Fruit fly (Drosophila melanogaster) whole organism, prepupa: ENCODE results near the gene CG11085.

ENCODE experiments used
- Blimp-1 ChIP-seq: fragments of 200-800 bp; sonication (Bioruptor generic); optimal IDR thresholded peaks from 3 replicates; lab custom pipeline; 2017; ENCODE audit warnings: missing biosample characterization, missing genetic modification characterization, mild to moderate bottlenecking, moderate library complexity, missing genetic modification reagents
- CG10669 ChIP-seq: fragments of 200-800 bp; sonication (Bioruptor generic); optimal IDR thresholded peaks from 3 replicates; lab custom pipeline; 2018; ENCODE audit warnings: missing biosample characterization, mild to moderate bottlenecking, missing genetic modification characterization, moderate library complexity
- CG6163 ChIP-seq: fragments of 200-800 bp; sonication (Bioruptor generic); IDR thresholded peaks from 3 replicates; pipeline ENCODE4 v1.3.6; 2022; ENCODE audit warnings: missing biosample characterization, missing genetic modification characterization
- CG8632 ChIP-seq: fragments of 200-800 bp; sonication (Bioruptor generic); optimal IDR thresholded peaks from 3 replicates; lab custom pipeline; 2016; ENCODE audit warnings: missing biosample characterization, missing genetic modification characterization
- Eip93F ChIP-seq: fragments of 200-800 bp; sonication (Bioruptor generic); optimal IDR thresholded peaks from 2 replicates; lab custom pipeline; 2016; ENCODE audit warnings: missing biosample characterization, mild to moderate bottlenecking, missing genetic modification characterization
- Lpt ChIP-seq: fragments of 200-800 bp; sonication (Bioruptor generic); optimal IDR thresholded peaks from 3 replicates; lab custom pipeline; 2016; ENCODE audit warnings: missing biosample characterization, missing genetic modification characterization
- OdsH ChIP-seq: fragments of 200-800 bp; sonication (Bioruptor generic); optimal IDR thresholded peaks from 3 replicates; lab custom pipeline; 2016; ENCODE audit warnings: missing biosample characterization, missing genetic modification characterization
- Sox102F ChIP-seq: fragments of 200-800 bp; sonication (Bioruptor generic); optimal IDR thresholded peaks from 2 replicates; lab custom pipeline; 2016; ENCODE audit warnings: missing biosample characterization, mild to moderate bottlenecking, missing genetic modification characterization
- achi ChIP-seq: fragments of 200-800 bp; sonication (Bioruptor generic); optimal IDR thresholded peaks from 3 replicates; lab custom pipeline; 2016; ENCODE audit warnings: missing biosample characterization, missing genetic modification characterization
- fd59A ChIP-seq: fragments of 200-800 bp; sonication (Bioruptor generic); optimal IDR thresholded peaks from 2 replicates; lab custom pipeline; 2017; ENCODE audit warnings: missing biosample characterization, mild to moderate bottlenecking, missing genetic modification characterization, missing genetic modification reagents
- lz ChIP-seq: fragments of 200-800 bp; sonication (Bioruptor generic); optimal IDR thresholded peaks from 3 replicates; lab custom pipeline; 2016; ENCODE audit warnings: missing biosample characterization, missing genetic modification characterization

DNA sequence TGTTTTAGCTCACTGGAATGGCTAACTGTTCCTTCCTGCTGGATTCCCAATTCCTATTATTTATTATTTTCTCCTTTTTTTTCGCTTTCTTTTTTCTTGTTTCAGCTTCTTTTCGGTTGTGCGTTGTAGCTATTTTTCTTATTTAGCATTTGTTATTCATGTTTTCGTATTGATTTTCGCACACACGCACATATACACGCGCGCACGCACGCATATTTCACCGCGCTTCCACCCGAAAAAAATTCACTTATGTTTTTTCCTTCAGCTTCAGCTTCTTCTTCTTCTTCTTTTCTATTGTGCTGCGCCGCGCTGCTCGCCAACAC lies 33.5 kb upstream of the CG11085 start:
- no peak for TF ChIP-seq OdsH (GFP tag; lab: Kevin White, UChicago)
- no peak for TF ChIP-seq Lpt
- no peak for TF ChIP-seq Sox102F (GFP tag; lab: Kevin White, UChicago)
- TF ChIP-seq CG8632 (GFP tag; lab: Kevin White, UChicago): no peak
- TF ChIP-seq CG6163 (GFP tag; lab: Robert Waterston, UW): no peak
- no peak for TF ChIP-seq CG10669 (GFP tag; lab: Kevin White, UChicago)
- TF ChIP-seq fd59A: no peak
- no peak for TF ChIP-seq Eip93F
- TF ChIP-seq achi: no peak
- TF ChIP-seq Blimp-1 (GFP tag; lab: Kevin White, UChicago): no peak
- no peak for TF ChIP-seq lz (GFP tag; lab: Kevin White, UChicago)
